Fruit fly (Drosophila melanogaster): ENCODE measurements around the gene Polr3G.

DNA sequence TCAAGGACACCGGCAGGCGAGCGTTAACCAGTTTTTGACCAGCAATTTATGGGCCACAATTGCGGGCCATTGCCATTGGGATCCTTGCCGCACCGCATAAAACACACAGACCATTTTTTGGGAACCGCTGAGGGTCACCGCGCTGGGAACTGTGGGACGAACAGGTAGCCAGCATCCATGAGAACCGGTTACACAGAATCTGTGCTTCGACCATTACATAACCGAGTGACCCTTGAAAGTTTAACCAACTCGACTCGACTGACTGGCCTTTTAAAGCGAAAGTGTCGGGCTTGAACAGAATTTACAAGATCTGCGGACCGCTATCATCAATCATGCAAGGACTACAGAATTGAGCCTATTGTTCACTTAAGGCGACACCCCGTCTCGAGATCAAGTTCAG is 34.5 kb downstream of the Polr3G start:
- TF ChIP-seq CG11617 (GFP tag; optimal IDR thresholded peaks at IDR 0.05) (no peak), kay (GFP tag; ENCODE audit: borderline replicate concordance) (no peak), ovo (GFP tag; optimal IDR thresholded peaks at IDR 0.05) (no peak), pad (GFP tag; optimal IDR thresholded peaks at IDR 0.05) (no peak), CG33017 (tag; optimal IDR thresholded peaks at IDR 0.05) (no peak), bab1 (GFP tag; optimal IDR thresholded peaks at IDR 0.05) (no peak), Hr96 (GFP tag; optimal IDR thresholded peaks at IDR 0.05) (no peak)

All from whole organism, adult.